Fruit fly (Drosophila melanogaster) whole organism, adult: ENCODE measurements around the gene Swip-1.

Experiments used
- CG11617 ChIP-seq: fragments of 200-800 bp; sonication (Bioruptor generic); optimal IDR thresholded peaks from 2 replicates; lab custom pipeline; 2017; ENCODE audit warnings: mild to moderate bottlenecking, missing biosample characterization, missing genetic modification reagents, missing genetic modification characterization
- CG12768 ChIP-seq: fragments of 200-800 bp; sonication (Bioruptor generic); optimal IDR thresholded peaks from 2 replicates; lab custom pipeline; 2017; ENCODE audit warnings: missing biosample characterization, missing genetic modification characterization, mild to moderate bottlenecking, moderate library complexity, missing genetic modification reagents
- CG14711 ChIP-seq: fragments of 200-800 bp; sonication (Bioruptor generic); optimal IDR thresholded peaks from 2 replicates; lab custom pipeline; 2018; ENCODE audit warnings: missing biosample characterization, mild to moderate bottlenecking, missing genetic modification characterization, moderate library complexity
- CG1620 ChIP-seq: fragments of 200-800 bp; sonication (Bioruptor generic); optimal IDR thresholded peaks from 2 replicates; lab custom pipeline; 2016; ENCODE audit warnings: missing biosample characterization, missing genetic modification characterization
- CG33017 ChIP-seq: fragments of 200-800 bp; sonication (Bioruptor generic); optimal IDR thresholded peaks from 2 replicates; lab custom pipeline; 2018; ENCODE audit warnings: missing biosample characterization, mild to moderate bottlenecking, missing genetic modification characterization, moderate library complexity
- CG5204 ChIP-seq: fragments of 200-800 bp; sonication (Bioruptor generic); optimal IDR thresholded peaks from 2 replicates; lab custom pipeline; 2016; ENCODE audit warnings: missing biosample characterization, missing genetic modification characterization
- CG7045 ChIP-seq: fragments of 200-800 bp; sonication (Bioruptor generic); optimal IDR thresholded peaks from 2 replicates; lab custom pipeline; 2017; ENCODE audit warnings: missing biosample characterization, mild to moderate bottlenecking, missing genetic modification characterization
- CG7101 ChIP-seq: fragments of 200-800 bp; sonication (Bioruptor generic); optimal IDR thresholded peaks from 2 replicates; lab custom pipeline; 2018; ENCODE audit warnings: missing biosample characterization, mild to moderate bottlenecking, missing genetic modification characterization, moderate library complexity
- Clk ChIP-seq: fragments of 200-800 bp; sonication (Bioruptor generic); optimal IDR thresholded peaks from 2 replicates; lab custom pipeline; 2017; ENCODE audit warnings: missing biosample characterization, missing genetic modification characterization
- Crg-1 ChIP-seq: fragments of 200-800 bp; sonication (Bioruptor generic); optimal IDR thresholded peaks from 2 replicates; lab custom pipeline; 2016; ENCODE audit warnings: missing biosample characterization, missing genetic modification characterization
- Hr96 ChIP-seq: fragments of 200-800 bp; sonication (Bioruptor generic); optimal IDR thresholded peaks from 2 replicates; lab custom pipeline; 2016; ENCODE audit warnings: missing biosample characterization, missing genetic modification characterization
- Mnt ChIP-seq: fragments of 200-800 bp; sonication (Bioruptor generic); optimal IDR thresholded peaks from 2 replicates; lab custom pipeline; 2016; ENCODE audit warnings: missing biosample characterization, mild to moderate bottlenecking, missing genetic modification characterization
- bab1 ChIP-seq: fragments of 200-800 bp; sonication (Bioruptor generic); optimal IDR thresholded peaks from 3 replicates; lab custom pipeline; 2019; ENCODE audit warnings: missing biosample characterization, mild to moderate bottlenecking, missing genetic modification characterization, moderate library complexity
- cic ChIP-seq: fragments of 200-800 bp; sonication (Bioruptor generic); optimal IDR thresholded peaks from 2 replicates; lab custom pipeline; 2017; ENCODE audit warnings: missing biosample characterization, mild to moderate bottlenecking, missing genetic modification characterization, moderate library complexity
- cnc ChIP-seq, 2 experiments: fragments of >200 bp; optimal IDR thresholded peaks; 2 replicates each; lab custom pipeline; 2017
- kay ChIP-seq: fragments of 200-800 bp; sonication (Bioruptor generic); peaks from one replicate; lab custom pipeline; 2016; ENCODE audit warnings: missing biosample characterization, missing genetic modification characterization, borderline replicate concordance
- ovo ChIP-seq: fragments of 200-800 bp; sonication (Bioruptor generic); optimal IDR thresholded peaks from 2 replicates; lab custom pipeline; 2016; ENCODE audit warnings: missing biosample characterization, missing genetic modification characterization
- pad ChIP-seq: fragments of 200-800 bp; sonication (Bioruptor generic); optimal IDR thresholded peaks from 3 replicates; lab custom pipeline; 2017; ENCODE audit warnings: missing biosample characterization, missing genetic modification characterization, mild to moderate bottlenecking, moderate library complexity, missing genetic modification reagents
- tj ChIP-seq: fragments of 200-800 bp; sonication (Bioruptor generic); optimal IDR thresholded peaks from 3 replicates; lab custom pipeline; 2017; ENCODE audit warnings: missing biosample characterization, mild to moderate bottlenecking, missing genetic modification characterization, moderate library complexity
- toe ChIP-seq: fragments of 200-800 bp; sonication (Bioruptor generic); optimal IDR thresholded peaks from 2 replicates; lab custom pipeline; 2016; ENCODE audit warnings: missing biosample characterization, missing genetic modification characterization

The Swip-1 gene

DNA sequence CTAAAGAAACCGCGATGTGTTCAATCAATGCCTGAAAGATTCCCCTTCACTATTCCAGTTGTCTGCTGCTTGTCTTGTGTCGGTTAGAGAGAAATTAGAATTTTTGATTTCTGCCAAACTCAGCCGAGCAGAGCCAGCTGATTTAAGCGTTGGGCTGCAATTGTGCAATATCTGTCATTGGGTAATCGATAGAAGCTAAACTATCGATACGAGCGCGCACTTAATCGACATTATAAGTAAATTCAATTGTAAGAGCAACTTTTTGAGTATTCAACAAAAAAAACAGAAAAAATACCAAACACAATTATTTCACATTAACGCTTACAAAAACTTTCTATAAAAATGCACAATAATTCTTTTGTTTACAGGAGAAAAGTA lies 43.3 kb downstream of the Swip-1 start, which contains the start of gene ssp3:
TSS of gene ssp3 (minus strand) at position 164 of the 378 bp plus-strand sequence.
- TF ChIP-seq CG12768 (GFP tag; lab: Kevin White, UChicago) (no peak), tj (no peak), Crg-1 (GFP tag; lab: Kevin White, UChicago) (no peak), Clk (no peak), cnc (optimal IDR thresholded peaks at IDR 0.05; lab: Kevin White, UChicago) (no peak), CG33017 (tag; lab: Kevin White, UChicago) (no peak), bab1 (GFP tag; lab: Kevin White, UChicago) (no peak), cic (GFP tag; lab: Kevin White, UChicago) (no peak), Hr96 (GFP tag; lab: Kevin White, UChicago) (no peak), CG7101 (no peak), kay (GFP tag; lab: Kevin White, UChicago) (no peak), toe (GFP tag; lab: Kevin White, UChicago) (no peak), CG11617 (GFP tag; lab: Kevin White, UChicago) (no peak)

DNA sequence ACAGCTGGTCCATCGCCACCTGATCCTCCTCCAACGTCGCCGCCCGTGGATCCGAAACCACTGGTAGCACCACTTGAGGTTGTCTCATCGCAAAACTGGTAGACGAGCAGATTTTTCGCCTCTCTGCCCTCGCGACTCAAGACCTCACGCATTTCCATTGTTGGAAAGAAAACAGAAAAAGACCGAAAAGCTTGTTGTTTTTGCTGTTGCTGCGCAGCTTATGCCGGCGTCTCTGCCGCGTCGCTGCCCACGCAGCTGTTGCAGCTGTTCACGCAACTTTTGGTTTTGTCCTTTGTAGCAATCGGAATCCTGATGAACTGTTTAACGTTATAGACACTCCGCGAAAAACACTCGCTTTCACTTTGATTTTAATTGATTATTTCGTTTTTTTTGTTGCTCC lies 43.8 kb downstream of the Swip-1 start:
- TF ChIP-seq cnc (optimal IDR thresholded peaks at IDR 0.05; lab: Kevin White, UChicago) (peak in 1 of 2 experiments; percentile 22), CG14711 (tag; lab: Kevin White, UChicago) (no peak)

DNA sequence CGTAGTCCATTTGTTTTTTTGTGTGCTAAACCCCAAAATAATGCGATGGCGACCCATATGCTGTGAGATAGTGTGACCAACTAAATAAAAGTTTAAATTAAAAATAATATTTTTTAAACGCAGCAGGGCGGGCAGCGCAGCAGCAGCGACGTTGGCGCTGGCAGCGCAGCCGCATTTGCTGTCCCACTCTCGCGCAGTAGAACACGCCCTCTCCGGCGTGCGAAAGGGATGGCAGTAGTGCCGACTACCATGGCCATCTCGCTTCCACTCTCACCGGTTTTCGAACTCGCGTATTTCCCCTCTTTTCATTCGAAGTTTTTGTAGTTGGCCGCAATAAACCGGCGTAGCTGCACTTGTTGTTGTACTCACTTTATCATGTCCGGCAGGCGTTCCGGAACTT lies 51.0 kb downstream of the Swip-1 start:
- TF ChIP-seq pad (GFP tag; lab: Kevin White, UChicago) (peak; percentile 100), cic (GFP tag; lab: Kevin White, UChicago) (peak; percentile 2), Clk (peak; percentile 39), CG7045 (GFP tag; lab: Kevin White, UChicago) (no peak)

DNA sequence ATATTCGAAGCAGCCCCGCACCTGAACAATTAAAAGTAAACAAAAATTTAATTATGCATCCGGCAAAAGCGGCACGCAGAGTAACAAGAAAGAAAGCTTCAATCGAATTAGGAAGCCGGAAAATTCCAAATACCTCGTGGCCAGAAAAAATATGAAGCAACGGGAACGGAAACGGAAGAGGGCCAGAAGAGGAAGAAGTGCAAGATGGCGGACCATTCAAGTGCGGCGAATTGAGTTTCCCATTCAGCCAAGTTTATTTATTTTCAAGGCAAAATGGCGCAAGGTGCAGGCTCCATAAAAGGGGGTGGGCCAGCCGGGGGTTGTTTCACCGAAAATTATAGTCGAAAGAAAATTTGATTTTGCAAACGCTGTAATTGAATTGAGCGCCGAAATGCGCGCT lies 52.5 kb downstream of the Swip-1 start:
- TF ChIP-seq ovo (GFP tag; lab: Kevin White, UChicago) (no peak), toe (GFP tag; lab: Kevin White, UChicago) (no peak), Clk (no peak), Mnt (no peak), cic (GFP tag; lab: Kevin White, UChicago) (no peak), CG5204 (GFP tag; lab: Kevin White, UChicago) (no peak), CG7101 (no peak), CG33017 (tag; lab: Kevin White, UChicago) (no peak)

DNA sequence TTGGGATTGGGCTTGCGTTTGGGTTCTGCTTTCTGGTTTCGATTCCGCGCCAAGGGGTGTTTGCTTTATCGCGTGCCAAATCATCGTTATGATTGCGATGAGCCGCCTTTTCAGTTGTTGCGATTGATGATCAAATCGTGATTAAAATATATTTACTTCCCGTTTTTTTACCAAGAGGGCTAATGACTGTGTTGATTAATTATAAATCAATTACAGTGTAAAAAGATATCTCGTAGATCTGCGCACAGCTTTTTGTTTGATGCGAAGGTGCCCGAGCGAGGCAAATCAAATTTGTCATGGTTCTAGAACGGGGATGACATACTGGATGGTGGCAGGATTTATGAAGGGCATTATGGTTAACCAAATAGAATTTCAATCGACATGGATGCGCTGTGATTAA lies 53.2 kb downstream of the Swip-1 start:
- TF ChIP-seq bab1 (GFP tag; lab: Kevin White, UChicago) (no peak), CG12768 (GFP tag; lab: Kevin White, UChicago) (no peak), cic (GFP tag; lab: Kevin White, UChicago) (no peak), CG33017 (tag; lab: Kevin White, UChicago) (no peak), CG14711 (tag; lab: Kevin White, UChicago) (no peak), Clk (no peak), kay (GFP tag; lab: Kevin White, UChicago) (no peak), tj (no peak), CG7101 (no peak), CG1620 (GFP tag; lab: Kevin White, UChicago) (no peak), CG7045 (GFP tag; lab: Kevin White, UChicago) (no peak), Hr96 (GFP tag; lab: Kevin White, UChicago) (no peak), toe (GFP tag; lab: Kevin White, UChicago) (no peak), CG5204 (GFP tag; lab: Kevin White, UChicago) (no peak), CG11617 (GFP tag; lab: Kevin White, UChicago) (no peak)

DNA sequence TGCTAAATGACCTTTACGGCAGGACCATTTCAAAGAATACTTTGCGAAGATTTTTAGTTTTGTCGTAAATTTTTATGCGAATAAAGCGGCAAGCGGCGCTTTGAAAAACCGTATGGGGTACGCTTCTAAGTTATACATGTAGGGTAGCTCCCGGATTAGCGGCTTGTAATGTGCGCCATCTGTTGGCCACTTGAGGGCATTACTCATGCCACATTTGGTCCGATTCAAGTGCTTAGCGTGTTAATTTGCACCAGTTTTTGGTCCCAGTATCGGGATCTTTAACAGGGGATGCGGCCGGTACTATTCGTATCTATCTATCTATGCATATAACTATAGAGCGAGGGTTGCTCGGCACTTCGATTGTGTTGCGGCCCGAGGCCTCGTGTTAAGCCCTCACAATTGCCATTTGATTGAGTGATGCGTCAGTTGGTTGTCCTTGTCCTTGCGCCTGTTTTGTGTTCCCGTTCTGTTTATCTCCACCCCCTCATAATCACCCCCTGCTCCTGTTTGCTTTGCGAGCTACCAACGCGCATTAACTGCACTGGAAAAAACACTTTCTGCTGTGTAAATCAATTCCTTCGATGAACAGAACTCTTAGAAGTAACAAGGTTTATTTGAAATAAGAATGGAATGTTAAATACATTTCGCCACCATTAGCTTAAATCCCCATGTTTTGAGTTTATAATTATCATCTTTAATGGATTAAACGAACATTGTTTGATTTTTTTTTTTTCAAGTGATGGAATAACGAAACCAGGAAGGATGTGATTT lies 56.5 kb downstream of the Swip-1 start:
- TF ChIP-seq ovo (GFP tag; lab: Kevin White, UChicago) = no peak
- no peak for TF ChIP-seq bab1 (GFP tag; lab: Kevin White, UChicago)
- no peak for TF ChIP-seq cnc (optimal IDR thresholded peaks at IDR 0.05; lab: Kevin White, UChicago)
- no peak for TF ChIP-seq CG1620 (GFP tag; lab: Kevin White, UChicago)
- no peak for TF ChIP-seq Clk
- no peak for TF ChIP-seq Mnt
- TF ChIP-seq cic (GFP tag; lab: Kevin White, UChicago) = no peak
- no peak for TF ChIP-seq Hr96 (GFP tag; lab: Kevin White, UChicago)
- TF ChIP-seq CG7045 (GFP tag; lab: Kevin White, UChicago) = no peak
- TF ChIP-seq CG12768 (GFP tag; lab: Kevin White, UChicago) = no peak
- no peak for TF ChIP-seq CG7101
- no peak for TF ChIP-seq kay (GFP tag; lab: Kevin White, UChicago)

DNA sequence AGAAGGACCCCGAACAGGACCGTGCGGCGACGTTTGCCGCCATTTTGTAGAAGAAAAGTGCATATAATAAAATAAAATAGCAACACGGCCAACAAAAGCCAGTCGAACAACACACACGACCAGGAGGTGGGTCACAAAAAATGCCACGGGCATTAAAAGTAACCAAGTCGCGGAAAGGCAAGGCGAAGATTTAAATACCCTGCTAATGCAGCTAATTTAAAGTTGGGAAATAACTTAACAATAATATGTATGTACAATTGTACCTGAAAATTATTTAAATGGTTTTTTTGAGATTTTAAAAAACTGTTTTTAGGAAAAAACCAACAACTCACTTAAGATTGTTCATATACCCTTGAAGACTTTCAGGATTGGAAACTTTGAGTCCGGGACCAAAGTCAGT lies 57.5 kb downstream of the Swip-1 start:
- no peak for TF ChIP-seq Mnt
- TF ChIP-seq CG33017 (tag; lab: Kevin White, UChicago) = no peak
- TF ChIP-seq cic (GFP tag; lab: Kevin White, UChicago) = no peak
- TF ChIP-seq ovo (GFP tag; lab: Kevin White, UChicago) = no peak
- no peak for TF ChIP-seq toe (GFP tag; lab: Kevin White, UChicago)
- TF ChIP-seq CG14711 (tag; lab: Kevin White, UChicago) = no peak
- TF ChIP-seq bab1 (GFP tag; lab: Kevin White, UChicago) = no peak
- TF ChIP-seq CG11617 (GFP tag; lab: Kevin White, UChicago) = no peak
- TF ChIP-seq CG5204 (GFP tag; lab: Kevin White, UChicago) = no peak
